Worm (Caenorhabditis elegans): ENCODE results near the gene C18D11.10.

- no peak for TF ChIP-seq ama-1 (optimal IDR thresholded peaks at IDR 0.05)
- no peak for TF ChIP-seq lin-39 (tag; optimal IDR thresholded peaks at IDR 0.05)
- TF ChIP-seq ceh-8 (GFP tag; optimal IDR thresholded peaks at IDR 0.05) = no peak
- TF ChIP-seq dpl-1 (GFP tag; optimal IDR thresholded peaks at IDR 0.05) = no peak
- TF ChIP-seq nhr-237 (tag; optimal IDR thresholded peaks at IDR 0.05) = no peak
- no peak for TF ChIP-seq ces-1 (GFP tag; optimal IDR thresholded peaks at IDR 0.05)
- no peak for TF ChIP-seq mdl-1 (tag; optimal IDR thresholded peaks at IDR 0.05)
- TF ChIP-seq ztf-11 (tag; optimal IDR thresholded peaks at IDR 0.05) = no peak
Observed at ce11 chrIII:11785961-11786360, 21.6 kb upstream of the C18D11.10 start, which contains the start of gene tbx-38.
